Worm (Caenorhabditis elegans) whole organism, L4/young adult: ENCODE measurements around the gene T19C4.1.

ENCODE experiments used
- W03F9.2 ChIP-seq: fragments of 150-350 bp; optimal IDR thresholded peaks from 2 replicates; lab custom pipeline; 2014; ENCODE audit warnings: missing biosample characterization, missing genetic modification characterization
- dao-5 ChIP-seq: sonication (generic microtip); optimal IDR thresholded peaks from 2 replicates; lab custom pipeline; 2016; ENCODE audit warnings: missing genotype, missing genetic modification characterization, moderate library complexity, missing compliant biosample characterization
- him-1 ChIP-seq: sonication (generic microtip); optimal IDR thresholded peaks from 2 replicates; lab custom pipeline; 2016; ENCODE audit warnings: missing genotype, missing genetic modification reagents, missing genetic modification characterization, missing compliant biosample characterization

The T19C4.1 gene

ce11 chrV:11164475-11164874 is 15.0 kb downstream of the T19C4.1 start, which contains the start of gene srg-40:
Gene srg-40 (minus strand): TSS chrV:11164575.
- TF ChIP-seq W03F9.2 (tag; lab: Kevin White, UChicago) (no peak), dao-5 (tag; lab: Kevin White, UChicago) (no peak), him-1 (tag; lab: Kevin White, UChicago) (no peak)

ce11 chrV:11167745-11168144 is 18.2 kb downstream of the T19C4.1 start:
- TF ChIP-seq W03F9.2 (tag; lab: Kevin White, UChicago) (no peak), him-1 (tag; lab: Kevin White, UChicago) (no peak), dao-5 (tag; lab: Kevin White, UChicago) (no peak)

ce11 chrV:11170564-11171329 is 21.2 kb downstream of the T19C4.1 start:
- TF ChIP-seq dao-5 (tag; lab: Kevin White, UChicago): no peak
- TF ChIP-seq W03F9.2 (tag; lab: Kevin White, UChicago): no peak
- no peak for TF ChIP-seq him-1 (tag; lab: Kevin White, UChicago)

ce11 chrV:11171906-11172305 is 22.4 kb downstream of the T19C4.1 start, which contains the start of gene T19C4.5:
Gene T19C4.5 (plus strand): TSS chrV:11172213.
- TF ChIP-seq dao-5 (tag; lab: Kevin White, UChicago): no peak
- no peak for TF ChIP-seq him-1 (tag; lab: Kevin White, UChicago)
- no peak for TF ChIP-seq W03F9.2 (tag; lab: Kevin White, UChicago)

ce11 chrV:11172667-11173066 is 23.2 kb downstream of the T19C4.1 start:
- TF ChIP-seq dao-5 (tag; lab: Kevin White, UChicago): no peak
- TF ChIP-seq him-1 (tag; lab: Kevin White, UChicago): no peak
- TF ChIP-seq W03F9.2 (tag; lab: Kevin White, UChicago): no peak

- TF ChIP-seq dao-5 (tag; lab: Kevin White, UChicago) (no peak), W03F9.2 (tag; lab: Kevin White, UChicago) (no peak), him-1 (tag; lab: Kevin White, UChicago) (no peak)
These were observed 25.2 kb downstream of the T19C4.1 start for ce11 chrV:11174663-11175062.

ce11 chrV:11177577-11177976 is 28.1 kb downstream of the T19C4.1 start, which contains the start of gene gpa-1:
Gene gpa-1 (minus strand): TSS chrV:11177677.
- no peak for TF ChIP-seq W03F9.2 (tag; lab: Kevin White, UChicago)
- no peak for TF ChIP-seq dao-5 (tag; lab: Kevin White, UChicago)
- no peak for TF ChIP-seq him-1 (tag; lab: Kevin White, UChicago)

ce11 chrV:11180951-11181350 is 31.4 kb downstream of the T19C4.1 start:
- no peak for TF ChIP-seq dao-5 (tag; lab: Kevin White, UChicago)
- TF ChIP-seq W03F9.2 (tag; lab: Kevin White, UChicago): no peak
- TF ChIP-seq him-1 (tag; lab: Kevin White, UChicago): no peak

ce11 chrV:11182925-11183324 is 33.4 kb downstream of the T19C4.1 start, which contains the start of gene cnc-10:
Gene cnc-10 (plus strand): TSS chrV:11183225.
- TF ChIP-seq dao-5 (tag; lab: Kevin White, UChicago): no peak
- no peak for TF ChIP-seq W03F9.2 (tag; lab: Kevin White, UChicago)
- no peak for TF ChIP-seq him-1 (tag; lab: Kevin White, UChicago)

- TF ChIP-seq him-1 (tag; lab: Kevin White, UChicago) (no peak), dao-5 (tag; lab: Kevin White, UChicago) (no peak), W03F9.2 (tag; lab: Kevin White, UChicago) (no peak)
These were observed 41.5 kb downstream of the T19C4.1 start, which contains the start of gene lgc-49 for ce11 chrV:11190983-11191382. Gene lgc-49 (plus strand): TSS chrV:11191283.

- TF ChIP-seq W03F9.2 (tag; lab: Kevin White, UChicago) (no peak), dao-5 (tag; lab: Kevin White, UChicago) (no peak), him-1 (tag; lab: Kevin White, UChicago) (no peak)
These were observed 46.6 kb downstream of the T19C4.1 start, which contains the start of gene clc-6 for ce11 chrV:11196109-11196508. Gene clc-6 (minus strand): TSS chrV:11196209.

ce11 chrV:11196631-11197258 is 47.2 kb downstream of the T19C4.1 start:
- TF ChIP-seq W03F9.2 (tag; lab: Kevin White, UChicago) (no peak), him-1 (tag; lab: Kevin White, UChicago) (no peak), dao-5 (tag; lab: Kevin White, UChicago) (no peak)

- TF ChIP-seq him-1 (tag; lab: Kevin White, UChicago) (no peak), dao-5 (tag; lab: Kevin White, UChicago) (no peak), W03F9.2 (tag; lab: Kevin White, UChicago) (no peak)
These were observed 48.6 kb downstream of the T19C4.1 start for ce11 chrV:11198094-11198493.
